Worm (Caenorhabditis elegans): ENCODE results near the gene zfp-3.

DNA sequence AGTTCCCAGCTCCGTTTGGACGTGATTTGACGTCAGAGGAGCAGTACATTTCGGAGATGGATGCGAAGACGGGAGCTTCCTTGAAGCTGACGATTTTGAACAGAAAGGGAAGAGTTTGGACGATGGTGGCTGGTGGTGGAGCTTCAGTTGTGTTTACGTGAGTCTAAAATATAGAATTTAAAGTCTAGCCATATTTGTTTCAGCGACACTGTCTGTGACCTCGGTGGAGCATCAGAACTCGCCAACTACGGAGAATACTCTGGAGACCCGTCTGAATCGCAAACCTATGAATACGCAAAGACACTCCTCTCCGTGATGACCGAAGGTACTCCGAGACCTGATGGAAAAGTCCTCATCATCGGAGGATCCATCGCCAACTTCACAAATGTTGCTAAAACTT lies 34.1 kb upstream of the zfp-3 start:
- TF ChIP-seq fos-1 (tag; optimal IDR thresholded peaks at IDR 0.05) (no peak), skn-1 (tag; optimal IDR thresholded peaks at IDR 0.05) (no peak), fkh-10 (GFP tag; optimal IDR thresholded peaks at IDR 0.05) (no peak), efl-1 (optimal IDR thresholded peaks at IDR 0.05) (no peak), efl-1 (GFP tag; optimal IDR thresholded peaks at IDR 0.05 in 1 of 2) (peak in 1 of 2 experiments; percentile 75), jun-1 (tag; optimal IDR thresholded peaks at IDR 0.05) (no peak), unc-62 (GFP tag; optimal IDR thresholded peaks at IDR 0.05) (no peak), fkh-8 (tag; optimal IDR thresholded peaks at IDR 0.05) (no peak), pax-3 (tag; optimal IDR thresholded peaks at IDR 0.05) (no peak), blmp-1 (tag; optimal IDR thresholded peaks at IDR 0.05) (no peak), C04F5.9 (tag; optimal IDR thresholded peaks at IDR 0.05) (no peak)

Data from whole organism, L1 larva.